Worm (Caenorhabditis elegans) whole organism, L1 larva: ENCODE measurements around the gene F01E11.3.

Source experiments
- C04F5.9 ChIP-seq: sonication (generic microtip); optimal IDR thresholded peaks from 2 replicates; lab custom pipeline; 2016; ENCODE audit warnings: missing genetic modification characterization, missing compliant biosample characterization
- alr-1 ChIP-seq: fragments of 200-800 bp; sonication (Bioruptor generic); optimal IDR thresholded peaks from 2 replicates; lab custom pipeline; 2018; ENCODE audit warnings: borderline replicate concordance, mild to moderate bottlenecking, missing genetic modification characterization, missing compliant biosample characterization
- aly-2 ChIP-seq: fragments of 150-350 bp; optimal IDR thresholded peaks from 2 replicates; lab custom pipeline; 2014; ENCODE audit warnings: missing biosample characterization, missing genetic modification characterization
- ceh-88 ChIP-seq: fragments of 200-800 bp; sonication (Bioruptor generic); IDR thresholded peaks from 2 replicates; pipeline ENCODE4 v1.3.6; 2022; ENCODE audit warnings: missing genetic modification characterization, missing compliant biosample characterization
- ces-1 ChIP-seq: fragments of 150-350 bp; optimal IDR thresholded peaks from 2 replicates; lab custom pipeline; 2014; ENCODE audit warnings: missing biosample characterization, missing genetic modification reagents, missing genetic modification characterization
- egl-13 ChIP-seq: sonication (generic microtip); optimal IDR thresholded peaks from 2 replicates; lab custom pipeline; 2016; ENCODE audit warnings: missing genotype, missing genetic modification reagents, missing genetic modification characterization, missing compliant biosample characterization
- elt-2 ChIP-seq: sonication (generic microtip); optimal IDR thresholded peaks from 2 replicates; lab custom pipeline; 2016; ENCODE audit warnings: missing genetic modification characterization, mild to moderate bottlenecking, inconsistent platforms, missing compliant biosample characterization, missing genetic modification reagents
- elt-3 ChIP-seq, 6 experiments: fragments of 150-350 bp in 1 of 6; sonication (generic microtip); optimal IDR thresholded peaks; 2 replicates each; lab custom pipeline; 2017 to 2018; ENCODE audit warnings: missing biosample characterization in 6 of 6, missing genetic modification characterization in 6 of 6, inconsistent platforms in 1 of 6
- ets-5 ChIP-seq: fragments of 200-800 bp; sonication (Bioruptor generic); IDR thresholded peaks from 2 replicates; pipeline ENCODE4 v1.3.6; 2022; ENCODE audit warnings: missing genetic modification characterization, missing compliant biosample characterization
- fkh-10 ChIP-seq: sonication (generic microtip); optimal IDR thresholded peaks from 2 replicates; lab custom pipeline; 2017; ENCODE audit warnings: missing biosample characterization, missing genetic modification reagents, missing genetic modification characterization
- fkh-8 ChIP-seq: sonication (generic microtip); optimal IDR thresholded peaks from 2 replicates; lab custom pipeline; 2016; ENCODE audit warnings: mild to moderate bottlenecking, missing genetic modification characterization, missing compliant biosample characterization
- hlh-17 ChIP-seq: fragments of 200-800 bp; sonication (Bioruptor generic); optimal IDR thresholded peaks from 2 replicates; lab custom pipeline; 2018; ENCODE audit warnings: missing genetic modification characterization, mild to moderate bottlenecking, missing compliant biosample characterization, moderate library complexity, borderline replicate concordance
- hlh-4 ChIP-seq: sonication (generic microtip); optimal IDR thresholded peaks from 2 replicates; lab custom pipeline; 2016; ENCODE audit warnings: mild to moderate bottlenecking, missing genetic modification characterization, missing compliant biosample characterization
- hpl-2 ChIP-seq: fragments of 150-350 bp; optimal IDR thresholded peaks from 2 replicates; lab custom pipeline; 2014; ENCODE audit warnings: missing biosample characterization, missing genetic modification reagents, missing genetic modification characterization
- lin-13 ChIP-seq: fragments of 150-350 bp; optimal IDR thresholded peaks from 2 replicates; lab custom pipeline; 2014; ENCODE audit warnings: missing biosample characterization, missing genetic modification reagents, missing genetic modification characterization
- lin-14 ChIP-seq: fragments of 200-800 bp; sonication (Bioruptor generic); optimal IDR thresholded peaks from 2 replicates; lab custom pipeline; 2018; ENCODE audit warnings: mild to moderate bottlenecking, missing genetic modification characterization, moderate library complexity, missing compliant biosample characterization
- lin-15B ChIP-seq: fragments of 150-350 bp; sonication (generic microtip); optimal IDR thresholded peaks from 3 replicates; lab custom pipeline; 2014; ENCODE audit warnings: missing biosample characterization, missing genetic modification characterization
- lin-39 ChIP-seq: fragments of 150-350 bp; optimal IDR thresholded peaks from 2 replicates; lab custom pipeline; 2014; ENCODE audit warnings: missing biosample characterization, missing genetic modification reagents, missing genetic modification characterization
- lir-3 ChIP-seq: sonication (generic microtip); optimal IDR thresholded peaks from 2 replicates; lab custom pipeline; 2016; ENCODE audit warnings: mild to moderate bottlenecking, missing genetic modification characterization, moderate library complexity, missing compliant biosample characterization; ENCODE audit not compliant: poor library complexity
- lsy-2 ChIP-seq, 2 experiments: fragments of 150-350 bp; optimal IDR thresholded peaks; 2 replicates each; lab custom pipeline; 2014; ENCODE audit warnings: missing biosample characterization in 2 of 2, missing genetic modification characterization in 2 of 2
- mab-9 ChIP-seq: fragments of 200-800 bp; sonication (Bioruptor generic); IDR thresholded peaks from 2 replicates; pipeline ENCODE4 v1.3.6; 2022; ENCODE audit warnings: missing genetic modification reagents, missing genetic modification characterization, missing compliant biosample characterization
- mdl-1 ChIP-seq, 2 experiments: fragments of 150-350 bp; optimal IDR thresholded peaks; 2 replicates each; lab custom pipeline; 2014 to 2017; ENCODE audit warnings: missing biosample characterization in 2 of 2, missing genetic modification characterization in 2 of 2, inconsistent platforms in 1 of 2
- mef-2 ChIP-seq: fragments of 150-350 bp; optimal IDR thresholded peaks from 2 replicates; lab custom pipeline; 2014; ENCODE audit warnings: missing biosample characterization, missing genetic modification characterization
- mep-1 ChIP-seq: fragments of 150-350 bp; optimal IDR thresholded peaks from 2 replicates; lab custom pipeline; 2014; ENCODE audit warnings: missing biosample characterization, missing genetic modification characterization
- nhr-11 ChIP-seq: fragments of 150-350 bp; optimal IDR thresholded peaks from 2 replicates; lab custom pipeline; 2014; ENCODE audit warnings: missing biosample characterization, missing genetic modification characterization
- nhr-12 ChIP-seq: sonication (generic microtip); optimal IDR thresholded peaks from 2 replicates; lab custom pipeline; 2017; ENCODE audit warnings: missing biosample characterization, missing genetic modification characterization
- nhr-20 ChIP-seq: sonication (generic microtip); optimal IDR thresholded peaks from 2 replicates; lab custom pipeline; 2016; ENCODE audit warnings: mild to moderate bottlenecking, missing genetic modification characterization, missing compliant biosample characterization
- nhr-237 ChIP-seq: fragments of 150-350 bp; optimal IDR thresholded peaks from 2 replicates; lab custom pipeline; 2014; ENCODE audit warnings: missing biosample characterization, missing genetic modification characterization
- nhr-28 ChIP-seq: fragments of 150-350 bp; optimal IDR thresholded peaks from 2 replicates; lab custom pipeline; 2014; ENCODE audit warnings: missing biosample characterization, missing genetic modification characterization
- nhr-47 ChIP-seq: sonication (generic microtip); optimal IDR thresholded peaks from 2 replicates; lab custom pipeline; 2016; ENCODE audit warnings: mild to moderate bottlenecking, missing genetic modification characterization, moderate library complexity, missing compliant biosample characterization
- nhr-77 ChIP-seq: fragments of 150-350 bp; optimal IDR thresholded peaks from 2 replicates; lab custom pipeline; 2014; ENCODE audit warnings: missing biosample characterization, missing genetic modification characterization
- nhr-84 ChIP-seq: sonication (generic microtip); optimal IDR thresholded peaks from 2 replicates; lab custom pipeline; 2017; ENCODE audit warnings: missing biosample characterization, missing genetic modification characterization
- nhr-85 ChIP-seq: sonication (generic microtip); peaks from one replicate; lab custom pipeline; 2016; ENCODE audit warnings: missing genetic modification characterization, inconsistent platforms, missing compliant biosample characterization
- nhr-90 ChIP-seq: sonication (generic microtip); optimal IDR thresholded peaks from 2 replicates; lab custom pipeline; 2016; ENCODE audit warnings: mild to moderate bottlenecking, missing genetic modification characterization, missing compliant biosample characterization; ENCODE audit not compliant: poor library complexity
- pag-3 ChIP-seq: sonication (generic microtip); optimal IDR thresholded peaks from 2 replicates; lab custom pipeline; 2017; ENCODE audit warnings: missing genetic modification characterization, mild to moderate bottlenecking, missing compliant biosample characterization, antibody characterized with exemption, borderline replicate concordance; ENCODE audit not compliant: insufficient read depth
- pax-3 ChIP-seq: fragments of 200-800 bp; sonication (Bioruptor generic); optimal IDR thresholded peaks from 2 replicates; lab custom pipeline; 2018; ENCODE audit warnings: mild to moderate bottlenecking, missing genetic modification characterization, moderate library complexity, missing compliant biosample characterization
- skn-1 ChIP-seq: fragments of 150-350 bp; optimal IDR thresholded peaks from 2 replicates; lab custom pipeline; 2014; ENCODE audit warnings: missing biosample characterization, missing genetic modification characterization
- snpc-4 ChIP-seq: fragments of 150-350 bp; optimal IDR thresholded peaks from 2 replicates; lab custom pipeline; 2014; ENCODE audit warnings: missing biosample characterization, missing genetic modification characterization
- snu-23 ChIP-seq: sonication (generic microtip); optimal IDR thresholded peaks from 2 replicates; lab custom pipeline; 2016; ENCODE audit warnings: missing genetic modification characterization, missing compliant biosample characterization
- sox-4 ChIP-seq: sonication (generic microtip); optimal IDR thresholded peaks from 2 replicates; lab custom pipeline; 2016; ENCODE audit warnings: missing genetic modification characterization, missing compliant biosample characterization
- sptf-1 ChIP-seq: fragments of 150-350 bp; optimal IDR thresholded peaks from 2 replicates; lab custom pipeline; 2014; ENCODE audit warnings: missing biosample characterization, missing genetic modification characterization
- swsn-7 ChIP-seq: sonication (generic microtip); optimal IDR thresholded peaks from 2 replicates; lab custom pipeline; 2016; ENCODE audit warnings: missing genetic modification characterization, missing compliant biosample characterization
- tbx-2 ChIP-seq: sonication (generic microtip); optimal IDR thresholded peaks from 2 replicates; lab custom pipeline; 2016; ENCODE audit warnings: missing genetic modification characterization, missing compliant biosample characterization
- tlp-1 ChIP-seq: fragments of 150-350 bp; optimal IDR thresholded peaks from 2 replicates; lab custom pipeline; 2014; ENCODE audit warnings: missing biosample characterization, missing genetic modification characterization
- unc-86 ChIP-seq: sonication (generic microtip); optimal IDR thresholded peaks from 2 replicates; lab custom pipeline; 2016; ENCODE audit warnings: missing genetic modification characterization, missing compliant biosample characterization
- vab-15 ChIP-seq: sonication (generic microtip); optimal IDR thresholded peaks from 2 replicates; lab custom pipeline; 2017; ENCODE audit warnings: missing genotype, mild to moderate bottlenecking, missing genetic modification characterization, missing compliant biosample characterization
- xbp-1 ChIP-seq: sonication (generic microtip); optimal IDR thresholded peaks from 2 replicates; lab custom pipeline; 2016; ENCODE audit warnings: missing genetic modification characterization, missing compliant biosample characterization
- zip-4 ChIP-seq: fragments of 200-800 bp; sonication (Bioruptor generic); optimal IDR thresholded peaks from 2 replicates; lab custom pipeline; 2018; ENCODE audit warnings: mild to moderate bottlenecking, missing genetic modification characterization, moderate library complexity, missing compliant biosample characterization
- ztf-11 ChIP-seq, 2 experiments: sonication (generic microtip); optimal IDR thresholded peaks; 2 replicates each; lab custom pipeline; 2016 to 2017; ENCODE audit warnings: missing genetic modification characterization in 2 of 2, missing biosample characterization in 1 of 2, missing compliant biosample characterization in 1 of 2
- ztf-4 ChIP-seq: fragments of 150-350 bp; optimal IDR thresholded peaks from 2 replicates; lab custom pipeline; 2014; ENCODE audit warnings: missing biosample characterization, missing genetic modification characterization

The F01E11.3 gene

DNA sequence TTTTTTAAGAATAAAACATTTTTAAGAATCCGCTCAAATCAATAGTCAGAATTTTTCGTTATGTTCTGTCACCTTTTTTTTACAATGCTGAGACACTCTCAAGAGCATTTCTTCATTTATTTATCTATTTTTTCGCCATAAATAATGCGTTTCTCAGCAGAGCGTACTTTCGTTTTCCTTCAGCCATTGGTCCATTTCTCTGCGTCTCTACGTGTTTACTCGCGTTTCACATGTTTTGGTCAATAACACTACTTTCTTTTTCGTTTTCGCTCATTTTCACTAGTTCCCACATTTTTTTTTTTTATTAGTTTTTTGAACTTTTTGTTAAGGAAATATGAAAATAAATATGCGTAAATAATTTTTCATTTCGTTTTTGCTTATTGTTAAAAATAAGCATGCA is 32.7 kb upstream of the F01E11.3 start (continued):
- TF ChIP-seq egl-13 (tag; lab: Kevin White, UChicago) = no peak
- TF ChIP-seq ztf-11 (tag; optimal IDR thresholded peaks at IDR 0.05; lab: Kevin White, UChicago) = no peak
- TF ChIP-seq lir-3 (tag; lab: Kevin White, UChicago) = no peak
- TF ChIP-seq tlp-1 (tag; lab: Kevin White, UChicago) = no peak
- TF ChIP-seq alr-1 (tag; lab: Kevin White, UChicago) = no peak
- TF ChIP-seq nhr-20 = peak; percentile 63
- TF ChIP-seq elt-3 (tag; optimal IDR thresholded peaks at IDR 0.05; lab: Kevin White, UChicago) = no peak
- no peak for TF ChIP-seq nhr-11 (tag; lab: Kevin White, UChicago)
- TF ChIP-seq xbp-1 = peak; percentile 67
- no peak for TF ChIP-seq zip-4
- no peak for TF ChIP-seq fkh-10 (GFP tag; lab: Kevin White, UChicago)
- TF ChIP-seq lin-39 (tag; lab: Kevin White, UChicago) = no peak
- no peak for TF ChIP-seq vab-15 (tag; lab: Kevin White, UChicago)
- no peak for TF ChIP-seq elt-2 (tag; lab: Kevin White, UChicago)
- no peak for TF ChIP-seq nhr-12 (tag; lab: Kevin White, UChicago)
- peak; percentile 74 for TF ChIP-seq mep-1 (tag; lab: Kevin White, UChicago)
- TF ChIP-seq ztf-4 (tag; lab: Kevin White, UChicago) = no peak
- TF ChIP-seq snpc-4 (tag; lab: Kevin White, UChicago) = peak; percentile 9
- peak; percentile 29 for TF ChIP-seq unc-86 (tag; lab: Kevin White, UChicago)
- TF ChIP-seq hpl-2 (GFP tag; lab: Kevin White, UChicago) = no peak
- TF ChIP-seq ceh-88 = no peak
- no peak for TF ChIP-seq aly-2
- no peak for TF ChIP-seq nhr-85
- TF ChIP-seq mdl-1 (tag; optimal IDR thresholded peaks at IDR 0.05; lab: Kevin White, UChicago) = peak in 1 of 2 experiments; percentile 42
- TF ChIP-seq hlh-4 (tag; lab: Kevin White, UChicago) = no peak
- no peak for TF ChIP-seq fkh-8 (tag; lab: Kevin White, UChicago)
- TF ChIP-seq lin-14 (GFP tag; lab: Kevin White, UChicago) = peak; percentile 74
- TF ChIP-seq nhr-237 (tag; lab: Kevin White, UChicago) = no peak
- TF ChIP-seq snu-23 (GFP tag; lab: Kevin White, UChicago) = peak; percentile 66
- no peak for TF ChIP-seq hlh-17
- TF ChIP-seq lin-15B (tag; lab: Kevin White, UChicago) = peak; percentile 45
- peak; percentile 42 for TF ChIP-seq tbx-2
- TF ChIP-seq swsn-7 = peak; percentile 25
- TF ChIP-seq mef-2 (tag; lab: Kevin White, UChicago) = no peak
- no peak for TF ChIP-seq nhr-28 (tag; lab: Kevin White, UChicago)
- TF ChIP-seq lsy-2 (tag; optimal IDR thresholded peaks at IDR 0.05; lab: Kevin White, UChicago) = peak; percentile 40 to 69
- TF ChIP-seq mab-9 (GFP tag; lab: Robert Waterston, UW) = no peak
- no peak for TF ChIP-seq pag-3
- TF ChIP-seq nhr-77 = no peak
- TF ChIP-seq skn-1 (tag; lab: Kevin White, UChicago) = peak; percentile 49
- TF ChIP-seq ces-1 (GFP tag; lab: Kevin White, UChicago) = no peak
- no peak for TF ChIP-seq C04F5.9 (tag; lab: Kevin White, UChicago)
- TF ChIP-seq nhr-47 (tag; lab: Kevin White, UChicago) = peak; percentile 4
- peak; percentile 16 for TF ChIP-seq lin-13
- TF ChIP-seq nhr-84 (tag; lab: Kevin White, UChicago) = no peak
- no peak for TF ChIP-seq ets-5 (GFP tag; lab: Robert Waterston, UW)
- no peak for TF ChIP-seq sptf-1 (tag; lab: Kevin White, UChicago)
- no peak for TF ChIP-seq nhr-90
- no peak for TF ChIP-seq sox-4 (tag; lab: Kevin White, UChicago)
- TF ChIP-seq pax-3 (tag; lab: Kevin White, UChicago) = no peak
